Worm (Caenorhabditis elegans) whole organism, L1 larva: ENCODE measurements around the gene far-7.

Experiments used
- Y116A8C.19 ChIP-seq: sonication (generic microtip); optimal IDR thresholded peaks from 2 replicates; lab custom pipeline; 2016; ENCODE audit warnings: missing compliant biosample characterization, missing genetic modification characterization, borderline replicate concordance
- alr-1 ChIP-seq: fragments of 200-800 bp; sonication (Bioruptor generic); optimal IDR thresholded peaks from 2 replicates; lab custom pipeline; 2018; ENCODE audit warnings: borderline replicate concordance, mild to moderate bottlenecking, missing genetic modification characterization, missing compliant biosample characterization
- ceh-63 ChIP-seq: fragments of 200-800 bp; sonication (Bioruptor generic); optimal IDR thresholded peaks from 2 replicates; lab custom pipeline; 2018; ENCODE audit warnings: mild to moderate bottlenecking, missing genetic modification characterization, missing compliant biosample characterization
- ceh-90 ChIP-seq: sonication (generic microtip); optimal IDR thresholded peaks from 2 replicates; lab custom pipeline; 2016; ENCODE audit warnings: missing genetic modification characterization, missing compliant biosample characterization
- dpl-1 ChIP-seq, 3 experiments: fragments of 150-350 bp in 2 of 3; sonication (generic microtip) in 1 of 3; optimal IDR thresholded peaks; 2 replicates each; lab custom pipeline; 2014 to 2017; ENCODE audit warnings: missing biosample characterization in 3 of 3, missing genetic modification characterization in 3 of 3, missing genetic modification reagents in 3 of 3
- efl-3 ChIP-seq: fragments of 200-800 bp; sonication (Bioruptor generic); optimal IDR thresholded peaks from 2 replicates; lab custom pipeline; 2018; ENCODE audit warnings: mild to moderate bottlenecking, missing genetic modification characterization, missing compliant biosample characterization
- elt-2 ChIP-seq: sonication (generic microtip); optimal IDR thresholded peaks from 2 replicates; lab custom pipeline; 2016; ENCODE audit warnings: missing genetic modification characterization, mild to moderate bottlenecking, inconsistent platforms, missing compliant biosample characterization, missing genetic modification reagents
- fkh-10 ChIP-seq: sonication (generic microtip); optimal IDR thresholded peaks from 2 replicates; lab custom pipeline; 2017; ENCODE audit warnings: missing biosample characterization, missing genetic modification reagents, missing genetic modification characterization
- fkh-4 ChIP-seq: sonication (generic microtip); optimal IDR thresholded peaks from 2 replicates; lab custom pipeline; 2016; ENCODE audit warnings: missing compliant biosample characterization, missing genetic modification characterization, borderline replicate concordance
- fos-1 ChIP-seq: fragments of 150-350 bp; optimal IDR thresholded peaks from 2 replicates; lab custom pipeline; 2014; ENCODE audit warnings: missing biosample characterization, missing genetic modification characterization
- grh-1 ChIP-seq: fragments of 200-800 bp; sonication (Bioruptor generic); IDR thresholded peaks from 2 replicates; pipeline ENCODE4 v1.3.6; 2022; ENCODE audit warnings: missing genetic modification reagents, missing genetic modification characterization, missing compliant biosample characterization
- hlh-17 ChIP-seq: fragments of 200-800 bp; sonication (Bioruptor generic); optimal IDR thresholded peaks from 2 replicates; lab custom pipeline; 2018; ENCODE audit warnings: missing genetic modification characterization, mild to moderate bottlenecking, missing compliant biosample characterization, moderate library complexity, borderline replicate concordance
- hlh-4 ChIP-seq: sonication (generic microtip); optimal IDR thresholded peaks from 2 replicates; lab custom pipeline; 2016; ENCODE audit warnings: mild to moderate bottlenecking, missing genetic modification characterization, missing compliant biosample characterization
- hpl-2 ChIP-seq: fragments of 150-350 bp; optimal IDR thresholded peaks from 2 replicates; lab custom pipeline; 2014; ENCODE audit warnings: missing biosample characterization, missing genetic modification reagents, missing genetic modification characterization
- irx-1 ChIP-seq: sonication (generic microtip); optimal IDR thresholded peaks from 2 replicates; lab custom pipeline; 2016; ENCODE audit warnings: missing genetic modification characterization, missing compliant biosample characterization
- isw-1 ChIP-seq: fragments of 200-800 bp; sonication (Bioruptor generic); IDR thresholded peaks from 2 replicates; pipeline ENCODE4 v1.3.6; 2022; ENCODE audit warnings: missing genetic modification characterization, missing compliant biosample characterization
- lin-14 ChIP-seq: fragments of 200-800 bp; sonication (Bioruptor generic); optimal IDR thresholded peaks from 2 replicates; lab custom pipeline; 2018; ENCODE audit warnings: mild to moderate bottlenecking, missing genetic modification characterization, moderate library complexity, missing compliant biosample characterization
- lsy-2 ChIP-seq, 2 experiments: fragments of 150-350 bp; optimal IDR thresholded peaks; 2 replicates each; lab custom pipeline; 2014; ENCODE audit warnings: missing biosample characterization in 2 of 2, missing genetic modification characterization in 2 of 2
- nhr-12 ChIP-seq: sonication (generic microtip); optimal IDR thresholded peaks from 2 replicates; lab custom pipeline; 2017; ENCODE audit warnings: missing biosample characterization, missing genetic modification characterization
- nhr-28 ChIP-seq: fragments of 150-350 bp; optimal IDR thresholded peaks from 2 replicates; lab custom pipeline; 2014; ENCODE audit warnings: missing biosample characterization, missing genetic modification characterization
- nhr-71 ChIP-seq: sonication (generic microtip); optimal IDR thresholded peaks from 2 replicates; lab custom pipeline; 2016; ENCODE audit warnings: mild to moderate bottlenecking, missing genetic modification characterization, moderate library complexity, missing compliant biosample characterization
- nhr-76 ChIP-seq: sonication (generic microtip); optimal IDR thresholded peaks from 2 replicates; lab custom pipeline; 2017; ENCODE audit warnings: missing biosample characterization, missing genetic modification characterization
- nhr-84 ChIP-seq: sonication (generic microtip); optimal IDR thresholded peaks from 2 replicates; lab custom pipeline; 2017; ENCODE audit warnings: missing biosample characterization, missing genetic modification characterization
- nhr-85 ChIP-seq: sonication (generic microtip); peaks from one replicate; lab custom pipeline; 2016; ENCODE audit warnings: missing genetic modification characterization, inconsistent platforms, missing compliant biosample characterization
- pag-3 ChIP-seq: sonication (generic microtip); optimal IDR thresholded peaks from 2 replicates; lab custom pipeline; 2017; ENCODE audit warnings: missing genetic modification characterization, mild to moderate bottlenecking, missing compliant biosample characterization, antibody characterized with exemption, borderline replicate concordance; ENCODE audit not compliant: insufficient read depth
- pqm-1 ChIP-seq: sonication (generic microtip); optimal IDR thresholded peaks from 3 replicates; lab custom pipeline; 2017; ENCODE audit warnings: missing biosample characterization, missing genetic modification characterization
- rnt-1 ChIP-seq: sonication (generic microtip); optimal IDR thresholded peaks from 2 replicates; lab custom pipeline; 2016; ENCODE audit warnings: mild to moderate bottlenecking, missing genetic modification characterization, moderate library complexity, missing compliant biosample characterization
- skn-1 ChIP-seq: fragments of 150-350 bp; optimal IDR thresholded peaks from 2 replicates; lab custom pipeline; 2014; ENCODE audit warnings: missing biosample characterization, missing genetic modification characterization
- snu-23 ChIP-seq: sonication (generic microtip); optimal IDR thresholded peaks from 2 replicates; lab custom pipeline; 2016; ENCODE audit warnings: missing genetic modification characterization, missing compliant biosample characterization
- sptf-1 ChIP-seq: fragments of 150-350 bp; optimal IDR thresholded peaks from 2 replicates; lab custom pipeline; 2014; ENCODE audit warnings: missing biosample characterization, missing genetic modification characterization
- tbx-2 ChIP-seq: sonication (generic microtip); optimal IDR thresholded peaks from 2 replicates; lab custom pipeline; 2016; ENCODE audit warnings: missing genetic modification characterization, missing compliant biosample characterization
- unc-30 ChIP-seq: sonication (generic microtip); optimal IDR thresholded peaks from 2 replicates; lab custom pipeline; 2017; ENCODE audit warnings: missing biosample characterization, missing genetic modification characterization
- unc-62 ChIP-seq: fragments of 150-350 bp; optimal IDR thresholded peaks from 2 replicates; lab custom pipeline; 2014; ENCODE audit warnings: missing biosample characterization, missing genetic modification reagents, missing genetic modification characterization
- unc-86 ChIP-seq: sonication (generic microtip); optimal IDR thresholded peaks from 2 replicates; lab custom pipeline; 2016; ENCODE audit warnings: missing genetic modification characterization, missing compliant biosample characterization
- xbp-1 ChIP-seq: sonication (generic microtip); optimal IDR thresholded peaks from 2 replicates; lab custom pipeline; 2016; ENCODE audit warnings: missing genetic modification characterization, missing compliant biosample characterization
- zag-1 ChIP-seq: fragments of 150-350 bp; optimal IDR thresholded peaks from 2 replicates; lab custom pipeline; 2014; ENCODE audit warnings: missing biosample characterization, missing genetic modification characterization
- ztf-11 ChIP-seq, 2 experiments: sonication (generic microtip); optimal IDR thresholded peaks; 2 replicates each; lab custom pipeline; 2016 to 2017; ENCODE audit warnings: missing genetic modification characterization in 2 of 2, missing biosample characterization in 1 of 2, missing compliant biosample characterization in 1 of 2

far-7 gene

DNA sequence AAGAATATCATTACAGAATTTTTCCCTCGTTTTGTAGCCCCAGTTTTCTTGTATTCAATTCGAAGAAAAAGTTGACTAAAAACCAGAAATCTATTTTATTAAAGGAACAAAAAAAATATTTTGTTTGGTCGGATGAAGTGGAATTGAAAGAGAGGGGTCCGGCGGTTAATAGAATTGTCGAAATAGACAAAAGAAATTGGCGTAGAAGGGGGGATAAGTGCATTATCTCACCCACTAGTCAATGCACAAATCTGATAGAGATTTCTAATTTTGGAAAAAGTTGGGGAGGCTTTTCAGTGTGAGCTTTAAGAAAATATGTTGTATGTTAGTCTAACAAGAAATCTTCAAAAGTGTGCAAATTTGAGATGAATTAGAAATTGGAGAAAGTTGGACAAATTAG is 34.9 kb downstream of the far-7 start:
- TF ChIP-seq tbx-2 (tag; lab: Kevin White, UChicago) (peak; percentile 21), lin-14 (GFP tag; lab: Kevin White, UChicago) (peak; percentile 65), snu-23 (GFP tag; lab: Kevin White, UChicago) (no peak), fkh-4 (tag; lab: Kevin White, UChicago) (no peak), hlh-17 (GFP tag; lab: Kevin White, UChicago) (no peak), dpl-1 (GFP tag; optimal IDR thresholded peaks at IDR 0.05; lab: Kevin White, UChicago) (no peak), ztf-11 (tag; optimal IDR thresholded peaks at IDR 0.05; lab: Kevin White, UChicago) (peak in 1 of 2 experiments; percentile 16), ceh-63 (no peak), nhr-71 (tag; lab: Kevin White, UChicago) (peak; percentile 5)

DNA sequence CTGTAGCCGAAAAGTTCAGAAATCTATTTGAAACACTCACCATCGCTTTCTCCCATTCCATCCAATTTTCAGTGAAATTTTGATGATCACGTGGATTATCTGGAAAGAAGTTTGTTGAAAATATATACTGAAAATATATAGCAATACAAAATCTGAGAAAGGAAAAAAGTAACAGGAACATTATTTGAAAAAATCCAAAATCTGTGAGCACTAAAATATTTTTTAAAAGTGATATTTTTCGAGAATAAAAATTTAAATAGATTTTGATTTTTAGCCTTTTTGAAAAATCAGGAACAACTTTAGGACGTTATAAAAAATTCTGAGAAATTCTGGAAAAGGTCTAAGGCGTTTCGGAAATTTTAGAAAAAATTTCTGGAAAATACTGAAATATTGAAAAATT is 37.4 kb downstream of the far-7 start, which contains the start of gene dmsr-4:
TSS of gene dmsr-4 (minus strand) at position 101 of the 400 bp plus-strand sequence.
- no peak for TF ChIP-seq ceh-90 (tag; lab: Kevin White, UChicago)
- no peak for TF ChIP-seq zag-1 (tag; lab: Kevin White, UChicago)
- TF ChIP-seq unc-86 (tag; lab: Kevin White, UChicago) = no peak
- TF ChIP-seq lin-14 (GFP tag; lab: Kevin White, UChicago) = no peak
- no peak for TF ChIP-seq unc-30 (tag; lab: Kevin White, UChicago)
- no peak for TF ChIP-seq isw-1 (GFP tag; lab: Robert Waterston, UW)
- TF ChIP-seq tbx-2 (tag; lab: Kevin White, UChicago) = no peak
- TF ChIP-seq fos-1 (tag; lab: Kevin White, UChicago) = no peak
- no peak for TF ChIP-seq nhr-12
- TF ChIP-seq grh-1 = no peak
- no peak for TF ChIP-seq nhr-85 (tag; lab: Kevin White, UChicago)
- no peak for TF ChIP-seq pqm-1 (tag; lab: Kevin White, UChicago)
- no peak for TF ChIP-seq irx-1
- no peak for TF ChIP-seq nhr-84 (tag; lab: Kevin White, UChicago)
- TF ChIP-seq elt-2 (tag; lab: Kevin White, UChicago) = no peak
- no peak for TF ChIP-seq lsy-2 (tag; optimal IDR thresholded peaks at IDR 0.05; lab: Kevin White, UChicago)
- TF ChIP-seq sptf-1 = no peak
- no peak for TF ChIP-seq Y116A8C.19 (tag; lab: Kevin White, UChicago)

DNA sequence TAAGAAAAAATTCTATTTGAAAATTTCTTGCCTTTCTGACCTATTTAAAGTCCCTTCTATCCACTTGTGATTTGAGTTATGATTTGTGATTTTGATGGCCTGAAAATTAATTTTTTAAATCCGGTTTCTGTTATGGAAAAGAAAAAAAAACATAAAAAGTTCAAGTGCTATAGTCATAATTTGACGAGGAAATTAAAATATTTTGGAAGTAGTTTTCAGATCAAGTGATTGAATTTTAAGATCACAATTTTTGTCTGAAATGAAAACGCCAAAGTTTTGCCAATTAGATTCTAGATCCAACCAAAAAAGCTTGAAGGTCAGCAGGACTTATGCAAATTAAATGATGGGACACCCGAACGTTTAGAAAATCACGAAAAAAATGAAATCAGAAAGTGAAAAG is 47.9 kb downstream of the far-7 start, which contains the start of gene ptr-3:
TSS of gene ptr-3 (minus strand) at position 101 of the 400 bp plus-strand sequence.
- no peak for TF ChIP-seq nhr-71 (tag; lab: Kevin White, UChicago)
- no peak for TF ChIP-seq nhr-76 (tag; lab: Kevin White, UChicago)
- no peak for TF ChIP-seq rnt-1 (tag; lab: Kevin White, UChicago)
- no peak for TF ChIP-seq efl-3

DNA sequence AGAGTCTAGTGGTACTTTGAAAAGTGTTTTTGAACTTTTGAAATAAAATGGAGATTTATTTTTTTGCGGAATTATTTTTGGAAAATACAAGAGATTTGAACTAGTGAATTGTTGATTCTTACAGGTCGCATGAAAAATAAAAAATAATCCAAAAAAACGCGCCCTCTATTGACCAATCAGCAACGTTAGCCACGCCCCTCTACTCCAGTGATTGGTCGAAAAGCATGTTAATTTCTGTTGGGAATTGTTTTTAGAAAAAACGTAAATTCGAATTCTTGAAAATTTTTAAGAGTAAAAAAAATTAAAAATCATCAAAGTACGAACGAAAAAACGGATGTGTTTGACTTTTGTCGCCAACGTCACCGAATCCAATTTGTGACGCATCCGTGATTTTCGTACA is 50.8 kb downstream of the far-7 start:
- no peak for TF ChIP-seq fkh-10 (GFP tag; lab: Kevin White, UChicago)
- no peak for TF ChIP-seq hlh-4
- TF ChIP-seq xbp-1 = no peak
- no peak for TF ChIP-seq nhr-28 (tag; lab: Kevin White, UChicago)
- TF ChIP-seq pag-3 (tag; lab: Kevin White, UChicago) = no peak
- TF ChIP-seq skn-1 = no peak
- TF ChIP-seq unc-62 (GFP tag; lab: Kevin White, UChicago) = no peak
- no peak for TF ChIP-seq hpl-2
- TF ChIP-seq alr-1 = no peak
- TF ChIP-seq, all 84 proteins: peak for 0
